Worm (Caenorhabditis elegans) whole organism, L4/young adult: ENCODE measurements around the gene T02G5.14.

Experiments
- W03F9.2 ChIP-seq: fragments of 150-350 bp; optimal IDR thresholded peaks from 2 replicates; lab custom pipeline; 2014; ENCODE audit warnings: missing biosample characterization, missing genetic modification characterization
- him-1 ChIP-seq: sonication (generic microtip); optimal IDR thresholded peaks from 2 replicates; lab custom pipeline; 2016; ENCODE audit warnings: missing genotype, missing genetic modification reagents, missing genetic modification characterization, missing compliant biosample characterization

ce11 chrII:7053001-7053400 lies 31.1 kb upstream of the T02G5.14 start, which contains the start of gene ZK1127.13:
- TF ChIP-seq him-1 (tag; lab: Kevin White, UChicago) (no peak), W03F9.2 (tag; lab: Kevin White, UChicago) (no peak)
